Worm (Caenorhabditis elegans) whole organism, mixed stage, embryonic: ENCODE data around the gene gss-1.
"Not testable (repeated sequence)": the region's sequence is repeated elsewhere in the genome, so short reads cannot be mapped to it uniquely, and the experiment has no call there.

Experiments
- M03D4.4 ChIP-seq: sonication (generic microtip); optimal IDR thresholded peaks from 2 replicates; lab custom pipeline; 2017; ENCODE audit warnings: mild to moderate bottlenecking, missing genetic modification characterization, missing compliant biosample characterization
- bed-3 ChIP-seq: fragments of 200-800 bp; sonication (Bioruptor generic); optimal IDR thresholded peaks from 3 replicates; lab custom pipeline; 2018; ENCODE audit warnings: mild to moderate bottlenecking, missing genetic modification characterization, moderate library complexity, missing compliant biosample characterization
- blmp-1 ChIP-seq: fragments of 150-350 bp; optimal IDR thresholded peaks from 2 replicates; lab custom pipeline; 2014; ENCODE audit warnings: missing biosample characterization, missing genetic modification characterization
- ceh-39 ChIP-seq: fragments of 150-350 bp; optimal IDR thresholded peaks from 2 replicates; lab custom pipeline; 2014; ENCODE audit warnings: missing biosample characterization, missing genetic modification characterization
- ceh-43 ChIP-seq: fragments of 200-800 bp; sonication (Bioruptor generic); optimal IDR thresholded peaks from 2 replicates; lab custom pipeline; 2018; ENCODE audit warnings: mild to moderate bottlenecking, missing genetic modification characterization, moderate library complexity, missing compliant biosample characterization
- ceh-83 ChIP-seq: fragments of 200-800 bp; sonication (Bioruptor generic); optimal IDR thresholded peaks from 2 replicates; lab custom pipeline; 2018; ENCODE audit warnings: mild to moderate bottlenecking, missing genetic modification characterization, missing compliant biosample characterization
- ces-1 ChIP-seq: fragments of 150-350 bp; optimal IDR thresholded peaks from 2 replicates; lab custom pipeline; 2014; ENCODE audit warnings: missing biosample characterization, missing genetic modification reagents, missing genetic modification characterization
- drap-1 ChIP-seq: fragments of 200-800 bp; sonication (Bioruptor generic); optimal IDR thresholded peaks from 3 replicates; lab custom pipeline; 2018; ENCODE audit warnings: mild to moderate bottlenecking, missing genetic modification characterization, missing compliant biosample characterization
- elt-1 ChIP-seq: sonication (generic microtip); optimal IDR thresholded peaks from 2 replicates; lab custom pipeline; 2017; ENCODE audit warnings: missing genetic modification characterization, mild to moderate bottlenecking, missing compliant biosample characterization, antibody characterized with exemption, moderate library complexity, borderline replicate concordance; ENCODE audit not compliant: insufficient read depth
- elt-3 ChIP-seq: fragments of 150-350 bp; optimal IDR thresholded peaks from 2 replicates; lab custom pipeline; 2014; ENCODE audit warnings: missing biosample characterization, missing genetic modification characterization
- flh-1 ChIP-seq: fragments of 200-800 bp; sonication (Bioruptor generic); optimal IDR thresholded peaks from 2 replicates; lab custom pipeline; 2018; ENCODE audit warnings: mild to moderate bottlenecking, missing genetic modification characterization, moderate library complexity, missing compliant biosample characterization
- ham-2 ChIP-seq: fragments of 200-800 bp; sonication (Bioruptor generic); optimal IDR thresholded peaks from 2 replicates; lab custom pipeline; 2018; ENCODE audit warnings: mild to moderate bottlenecking, missing genetic modification characterization, missing compliant biosample characterization
- hlh-1 ChIP-seq: fragments of 150-350 bp; optimal IDR thresholded peaks from 2 replicates; lab custom pipeline; 2014; ENCODE audit warnings: missing biosample characterization, missing genetic modification reagents, missing genetic modification characterization
- lin-13 ChIP-seq: fragments of 150-350 bp; optimal IDR thresholded peaks from 2 replicates; lab custom pipeline; 2014; ENCODE audit warnings: missing biosample characterization, missing genetic modification characterization
- lin-32 ChIP-seq: fragments of 200-800 bp; sonication (Bioruptor generic); optimal IDR thresholded peaks from 2 replicates; lab custom pipeline; 2018; ENCODE audit warnings: mild to moderate bottlenecking, missing genetic modification characterization, missing compliant biosample characterization
- lsy-2 ChIP-seq: fragments of 150-350 bp; optimal IDR thresholded peaks from 2 replicates; lab custom pipeline; 2014; ENCODE audit warnings: missing biosample characterization, missing genetic modification characterization
- mab-5 ChIP-seq: fragments of 150-350 bp; optimal IDR thresholded peaks from 2 replicates; lab custom pipeline; 2014; ENCODE audit warnings: missing biosample characterization, missing genetic modification characterization
- mep-1 ChIP-seq: fragments of 150-350 bp; optimal IDR thresholded peaks from 2 replicates; lab custom pipeline; 2017; ENCODE audit warnings: missing biosample characterization, missing genetic modification reagents, missing genetic modification characterization, inconsistent platforms
- mls-2 ChIP-seq: sonication (generic microtip); optimal IDR thresholded peaks from 2 replicates; lab custom pipeline; 2016; ENCODE audit warnings: mild to moderate bottlenecking, missing genetic modification characterization, moderate library complexity, missing compliant biosample characterization
- nhr-12 ChIP-seq: fragments of 150-350 bp; optimal IDR thresholded peaks from 2 replicates; lab custom pipeline; 2014; ENCODE audit warnings: missing biosample characterization, missing genetic modification characterization
- nhr-2 ChIP-seq: fragments of 150-350 bp; optimal IDR thresholded peaks from 2 replicates; lab custom pipeline; 2014; ENCODE audit warnings: missing biosample characterization, missing genetic modification characterization
- nhr-237 ChIP-seq: fragments of 150-350 bp; optimal IDR thresholded peaks from 2 replicates; lab custom pipeline; 2014; ENCODE audit warnings: missing biosample characterization, missing genetic modification characterization
- nhr-28 ChIP-seq: fragments of 150-350 bp; optimal IDR thresholded peaks from 2 replicates; lab custom pipeline; 2014; ENCODE audit warnings: missing biosample characterization, missing genetic modification characterization
- nhr-76 ChIP-seq: sonication (generic microtip); optimal IDR thresholded peaks from 2 replicates; lab custom pipeline; 2017; ENCODE audit warnings: missing biosample characterization, missing genetic modification characterization
- pha-4 ChIP-seq: fragments of 150-350 bp; optimal IDR thresholded peaks from 2 replicates; lab custom pipeline; 2018; ENCODE audit warnings: missing biosample characterization, missing genetic modification reagents, missing genetic modification characterization
- sem-2 ChIP-seq: fragments of 200-800 bp; sonication (Bioruptor generic); optimal IDR thresholded peaks from 2 replicates; lab custom pipeline; 2018; ENCODE audit warnings: mild to moderate bottlenecking, missing genetic modification characterization, missing compliant biosample characterization
- snpc-4 ChIP-seq: fragments of 150-350 bp; optimal IDR thresholded peaks from 2 replicates; lab custom pipeline; 2014; ENCODE audit warnings: missing biosample characterization, missing genetic modification characterization
- tbx-8 ChIP-seq: fragments of 200-800 bp; sonication (Bioruptor generic); optimal IDR thresholded peaks from 2 replicates; lab custom pipeline; 2018; ENCODE audit warnings: mild to moderate bottlenecking, missing genetic modification characterization, moderate library complexity, missing compliant biosample characterization
- unc-120 ChIP-seq: sonication (generic microtip); optimal IDR thresholded peaks from 2 replicates; lab custom pipeline; 2017; ENCODE audit warnings: missing genetic modification characterization, missing compliant biosample characterization; ENCODE audit not compliant: poor library complexity, severe bottlenecking
- unc-39 ChIP-seq: fragments of 150-350 bp; optimal IDR thresholded peaks from 2 replicates; lab custom pipeline; 2014; ENCODE audit warnings: missing biosample characterization, missing genetic modification characterization
- unc-62 ChIP-seq: fragments of 150-350 bp; optimal IDR thresholded peaks from 2 replicates; lab custom pipeline; 2014; ENCODE audit warnings: missing biosample characterization, missing genetic modification reagents, missing genetic modification characterization
- zip-8 ChIP-seq: fragments of 150-350 bp; optimal IDR thresholded peaks from 2 replicates; lab custom pipeline; 2014; ENCODE audit warnings: missing biosample characterization, missing genetic modification characterization
- ztf-11 ChIP-seq: fragments of 150-350 bp; optimal IDR thresholded peaks from 2 replicates; lab custom pipeline; 2014; ENCODE audit warnings: missing biosample characterization, missing genetic modification characterization

The gss-1 gene

ce11 chrII:9416381-9417276 is at the start of gene gss-1, which contains the start of gene chch-3:
TSS of gene gss-1 (minus strand) at chrII:9416431.
TSS of gene chch-3 (plus strand) at chrII:9417013.
- no peak for TF ChIP-seq tbx-8 (GFP tag; lab: Kevin White, UChicago)
- TF ChIP-seq bed-3 (GFP tag; lab: Kevin White, UChicago): no peak
- TF ChIP-seq ham-2 (GFP tag; lab: Kevin White, UChicago): peak; percentile 39
- no peak for TF ChIP-seq unc-120
- no peak for TF ChIP-seq nhr-28
- no peak for TF ChIP-seq mls-2 (tag; lab: Kevin White, UChicago)
- TF ChIP-seq nhr-12: no peak
- TF ChIP-seq snpc-4: no peak
- TF ChIP-seq lsy-2 (tag; lab: Kevin White, UChicago): peak; percentile 38
- TF ChIP-seq zip-8 (tag; lab: Kevin White, UChicago): no peak
- no peak for TF ChIP-seq nhr-2 (tag; lab: Kevin White, UChicago)
- no peak for TF ChIP-seq elt-1 (tag; lab: Kevin White, UChicago)
- no peak for TF ChIP-seq ceh-39 (tag; lab: Kevin White, UChicago)
- TF ChIP-seq hlh-1 (tag; lab: Kevin White, UChicago): no peak
- no peak for TF ChIP-seq pha-4 (tag; lab: Kevin White, UChicago)
- no peak for TF ChIP-seq nhr-237
- peak; percentile 68 for TF ChIP-seq mep-1
- no peak for TF ChIP-seq sem-2 (GFP tag; lab: Kevin White, UChicago)
- no peak for TF ChIP-seq lin-32
- no peak for TF ChIP-seq flh-1
- TF ChIP-seq ceh-43: no peak
- no peak for TF ChIP-seq ces-1 (GFP tag; lab: Kevin White, UChicago)
- TF ChIP-seq ztf-11 (tag; lab: Kevin White, UChicago): no peak
- no peak for TF ChIP-seq blmp-1 (tag; lab: Kevin White, UChicago)
- TF ChIP-seq lin-13 (tag; lab: Kevin White, UChicago): peak; percentile 27
- no peak for TF ChIP-seq drap-1 (GFP tag; lab: Kevin White, UChicago)
- TF ChIP-seq, all 35 proteins: peak for 4

- not testable (repeated sequence) for TF ChIP-seq nhr-2 (tag; lab: Kevin White, UChicago); nhr-76 (tag; lab: Kevin White, UChicago); drap-1 (GFP tag; lab: Kevin White, UChicago)
Measured at ce11 chrII:9461881-9462280, 45.6 kb upstream of the gss-1 start, which contains the start of gene chil-21. TSS of gene chil-21 (minus strand) at chrII:9461981.

ce11 chrII:9459462-9459861 is 43.2 kb upstream of the gss-1 start, which contains the start of gene R09D1.14:
TSS of gene R09D1.14 (minus strand) at chrII:9459562.
- TF ChIP-seq lsy-2 (tag; lab: Kevin White, UChicago); ceh-83 (GFP tag; lab: Kevin White, UChicago); mls-2 (tag; lab: Kevin White, UChicago): not testable (repeated sequence)

ce11 chrII:9454304-9454703 is 38.1 kb upstream of the gss-1 start, which contains the start of gene chil-19:
TSS of gene chil-19 (minus strand) at chrII:9454404.
- TF ChIP-seq mab-5 (tag; lab: Kevin White, UChicago) (no peak), tbx-8 (GFP tag; lab: Kevin White, UChicago) (no peak), blmp-1 (tag; lab: Kevin White, UChicago) (no peak), zip-8 (tag; lab: Kevin White, UChicago) (no peak), elt-1 (tag; lab: Kevin White, UChicago) (no peak), nhr-76 (tag; lab: Kevin White, UChicago) (no peak), lin-13 (tag; lab: Kevin White, UChicago) (no peak), ces-1 (GFP tag; lab: Kevin White, UChicago) (no peak), bed-3 (GFP tag; lab: Kevin White, UChicago) (no peak), lin-32 (no peak), ceh-43 (no peak), unc-62 (no peak), elt-3 (tag; lab: Kevin White, UChicago) (no peak), sem-2 (GFP tag; lab: Kevin White, UChicago) (no peak), nhr-28 (no peak), unc-39 (tag; lab: Kevin White, UChicago) (no peak), M03D4.4 (tag; lab: Kevin White, UChicago) (no peak), unc-120 (no peak), flh-1 (no peak), nhr-237 (no peak)
